Worm (Caenorhabditis elegans): ENCODE data around the gene npp-20.

DNA sequence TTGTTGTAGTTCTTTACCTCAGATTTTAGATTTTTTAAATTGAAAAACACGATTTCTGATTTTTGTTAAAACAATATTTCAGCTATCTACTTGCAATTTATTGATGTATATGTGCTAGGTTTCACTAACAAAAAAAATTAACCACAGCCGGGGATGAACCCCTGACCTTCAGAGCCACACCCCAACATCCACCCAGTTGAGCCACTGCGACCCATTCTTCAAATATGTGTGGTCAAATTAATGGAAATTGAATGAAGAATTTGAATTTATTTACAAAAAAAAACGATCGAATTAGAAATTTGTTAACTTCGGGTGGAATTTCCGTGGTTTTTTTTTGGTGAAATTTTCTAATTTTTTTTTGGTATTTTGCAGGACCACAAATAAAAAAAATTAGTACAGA, 17.2 kb downstream of the npp-20 start:
- TF ChIP-seq unc-55 (GFP tag; optimal IDR thresholded peaks at IDR 0.05) (no peak), ama-1 (optimal IDR thresholded peaks at IDR 0.05) (no peak)

All from whole organism, late embryonic.